Fruit fly (Drosophila melanogaster) whole organism, embryonic: ENCODE results near the gene mthl6.

Experiments used
- ATbp ChIP-seq: fragments of 200-800 bp; sonication (Bioruptor generic); optimal IDR thresholded peaks from 2 replicates; lab custom pipeline; 2017; ENCODE audit warnings: missing biosample characterization, mild to moderate bottlenecking, missing genetic modification characterization, missing genetic modification reagents
- Ada2b ChIP-seq: fragments of 200-800 bp; sonication (Bioruptor generic); IDR thresholded peaks from 2 replicates; pipeline ENCODE4 v1.3.6; 2022; ENCODE audit warnings: missing biosample characterization, missing genetic modification characterization
- B-H2 ChIP-seq: fragments of 200-800 bp; sonication (Bioruptor generic); optimal IDR thresholded peaks from 2 replicates; lab custom pipeline; 2018; ENCODE audit warnings: missing biosample characterization, mild to moderate bottlenecking, missing genetic modification characterization
- CG10565 ChIP-seq: fragments of 200-800 bp; sonication (Bioruptor generic); optimal IDR thresholded peaks from 3 replicates; lab custom pipeline; 2016; ENCODE audit warnings: missing biosample characterization, mild to moderate bottlenecking, missing genetic modification characterization
- CG10959 ChIP-seq: fragments of 200-800 bp; sonication (Bioruptor generic); IDR thresholded peaks from 2 replicates; pipeline ENCODE4 v1.3.6; 2022; ENCODE audit warnings: missing biosample characterization, missing genetic modification characterization
- CG12155 ChIP-seq: fragments of 200-800 bp; sonication (Bioruptor generic); optimal IDR thresholded peaks from 3 replicates; lab custom pipeline; 2016; ENCODE audit warnings: missing biosample characterization, missing genetic modification characterization
- CG13287 ChIP-seq: fragments of 200-800 bp; sonication (Bioruptor generic); IDR thresholded peaks from 2 replicates; pipeline ENCODE4 v1.3.6; 2022; ENCODE audit warnings: missing biosample characterization, missing genetic modification characterization; ENCODE audit not compliant: partially characterized antibody
- CG13894 ChIP-seq: fragments of 200-800 bp; sonication (Bioruptor generic); optimal IDR thresholded peaks from 3 replicates; lab custom pipeline; 2018; ENCODE audit warnings: missing biosample characterization, mild to moderate bottlenecking, missing genetic modification characterization, moderate library complexity
- CG1529 ChIP-seq: fragments of 200-800 bp; sonication (Bioruptor generic); optimal IDR thresholded peaks from 3 replicates; lab custom pipeline; 2018; ENCODE audit warnings: missing biosample characterization, missing genetic modification characterization
- CG2712 ChIP-seq: fragments of 200-800 bp; optimal IDR thresholded peaks from 3 replicates; lab custom pipeline; 2019; ENCODE audit warnings: missing biosample characterization, mild to moderate bottlenecking, missing genetic modification characterization, moderate library complexity
- CG2889 ChIP-seq: fragments of 200-800 bp; sonication (Bioruptor generic); IDR thresholded peaks from 3 replicates; pipeline ENCODE4 v1.3.6; 2022; ENCODE audit warnings: missing biosample characterization, missing genetic modification characterization
- CG31365 ChIP-seq: fragments of 200-800 bp; sonication (Bioruptor generic); optimal IDR thresholded peaks from 2 replicates; lab custom pipeline; 2018; ENCODE audit warnings: missing biosample characterization, mild to moderate bottlenecking, missing genetic modification characterization
- CG42726 ChIP-seq: fragments of 200-800 bp; sonication (Bioruptor generic); IDR thresholded peaks from 2 replicates; pipeline ENCODE4 v1.3.6; 2022; ENCODE audit warnings: missing biosample characterization, missing genetic modification characterization; ENCODE audit not compliant: partially characterized antibody
- CG7372 ChIP-seq: fragments of 200-800 bp; sonication (Bioruptor generic); IDR thresholded peaks from 2 replicates; pipeline ENCODE4 v1.3.6; 2022; ENCODE audit warnings: missing biosample characterization, missing genetic modification characterization
- CG7786 ChIP-seq: fragments of 200-800 bp; sonication (Bioruptor generic); optimal IDR thresholded peaks from 2 replicates; lab custom pipeline; 2016; ENCODE audit warnings: missing biosample characterization, missing genetic modification characterization
- CTCF ChIP-seq: fragments of 200-800 bp; sonication (Bioruptor generic); optimal IDR thresholded peaks from 2 replicates; lab custom pipeline; 2017; ENCODE audit warnings: missing biosample characterization, mild to moderate bottlenecking, missing genetic modification characterization, moderate library complexity
- Camta ChIP-seq: fragments of 200-800 bp; sonication (Bioruptor generic); optimal IDR thresholded peaks from 2 replicates; lab custom pipeline; 2016; ENCODE audit warnings: missing biosample characterization, missing genetic modification characterization
- Dll ChIP-seq: fragments of 200-800 bp; sonication (Bioruptor generic); IDR thresholded peaks from 4 replicates; pipeline ENCODE4 v1.3.6; 2022; ENCODE audit warnings: missing biosample characterization, missing genetic modification characterization; ENCODE audit not compliant: partially characterized antibody
- H15 ChIP-seq: fragments of 200-800 bp; sonication (Bioruptor generic); IDR thresholded peaks from 3 replicates; pipeline ENCODE4 v1.3.6; 2022; ENCODE audit warnings: missing biosample characterization, missing genetic modification characterization
- MBD-R2 ChIP-seq: fragments of 200-800 bp; sonication (Bioruptor generic); IDR thresholded peaks from 2 replicates; pipeline ENCODE4 v1.3.6; 2022; ENCODE audit warnings: missing biosample characterization, missing genetic modification characterization
- MESR4 ChIP-seq: fragments of 200-800 bp; sonication (Bioruptor generic); optimal IDR thresholded peaks from 2 replicates; lab custom pipeline; 2018; ENCODE audit warnings: missing biosample characterization, mild to moderate bottlenecking, missing genetic modification characterization, moderate library complexity
- Meics ChIP-seq: fragments of 200-800 bp; sonication (Bioruptor generic); optimal IDR thresholded peaks from 2 replicates; lab custom pipeline; 2017; ENCODE audit warnings: missing biosample characterization, mild to moderate bottlenecking, missing genetic modification characterization
- Myb ChIP-seq: fragments of 200-800 bp; sonication (Bioruptor generic); optimal IDR thresholded peaks from 2 replicates; lab custom pipeline; 2016; ENCODE audit warnings: missing biosample characterization, missing genetic modification characterization
- Optix ChIP-seq: fragments of 200-800 bp; sonication (Bioruptor generic); IDR thresholded peaks from 3 replicates; pipeline ENCODE4 v1.3.6; 2022; ENCODE audit warnings: missing biosample characterization, missing genetic modification characterization
- Stat92E ChIP-seq, 3 experiments: fragments of >200 bp in 2 of 3; fragments of 200-800 bp in 1 of 3; sonication (Bioruptor generic) in 1 of 3; optimal IDR thresholded peaks; 2 replicates each; lab custom pipeline; 2017 to 2019; ENCODE audit warnings: missing biosample characterization in 3 of 3, missing genetic modification characterization in 3 of 3, mild to moderate bottlenecking in 1 of 3, moderate library complexity in 1 of 3
- Xbp1 ChIP-seq: fragments of 200-800 bp; sonication (Bioruptor generic); optimal IDR thresholded peaks from 3 replicates; lab custom pipeline; 2016; ENCODE audit warnings: missing biosample characterization, mild to moderate bottlenecking, missing genetic modification characterization
- ac ChIP-seq: fragments of 200-800 bp; sonication (Bioruptor generic); optimal IDR thresholded peaks from 3 replicates; lab custom pipeline; 2017; ENCODE audit warnings: missing biosample characterization, mild to moderate bottlenecking, missing genetic modification characterization
- ap ChIP-seq: fragments of 200-800 bp; sonication (Bioruptor generic); IDR thresholded peaks from 2 replicates; pipeline ENCODE4 v1.3.6; 2022; ENCODE audit warnings: missing biosample characterization, missing genetic modification characterization
- br ChIP-seq: fragments of >200 bp; optimal IDR thresholded peaks from 2 replicates; lab custom pipeline; 2017
- bsh ChIP-seq, 2 experiments: fragments of 200-800 bp; sonication (Bioruptor generic); optimal IDR thresholded peaks; 2 replicates each; lab custom pipeline; 2017 to 2018; ENCODE audit warnings: mild to moderate bottlenecking in 2 of 2, missing biosample characterization in 2 of 2, missing genetic modification characterization in 2 of 2, moderate library complexity in 1 of 2
- cas ChIP-seq: fragments of 200-800 bp; sonication (Bioruptor generic); IDR thresholded peaks from 2 replicates; pipeline ENCODE4 v1.3.6; 2022; ENCODE audit warnings: missing biosample characterization, missing genetic modification characterization
- caup ChIP-seq: fragments of 200-800 bp; sonication (Bioruptor generic); optimal IDR thresholded peaks from 3 replicates; lab custom pipeline; 2017; ENCODE audit warnings: missing biosample characterization, mild to moderate bottlenecking, missing genetic modification characterization, moderate library complexity; ENCODE audit not compliant: severe bottlenecking
- cwo ChIP-seq: fragments of 200-800 bp; sonication (Bioruptor generic); optimal IDR thresholded peaks from 3 replicates; lab custom pipeline; 2017; ENCODE audit warnings: missing biosample characterization, missing genetic modification characterization, mild to moderate bottlenecking, moderate library complexity, missing genetic modification reagents
- disco-r ChIP-seq: fragments of 200-800 bp; sonication (Bioruptor generic); optimal IDR thresholded peaks from 2 replicates; lab custom pipeline; 2016; ENCODE audit warnings: missing biosample characterization, missing genetic modification characterization
- ems ChIP-seq: fragments of 200-800 bp; sonication (Bioruptor generic); optimal IDR thresholded peaks from 3 replicates; lab custom pipeline; 2016; ENCODE audit warnings: missing biosample characterization, missing genetic modification characterization
- eve ChIP-seq, 2 experiments: fragments of >200 bp; optimal IDR thresholded peaks; 2 replicates each; lab custom pipeline; 2017; ENCODE audit warnings: missing biosample characterization in 2 of 2, missing genetic modification characterization in 2 of 2
- fru ChIP-seq: fragments of >200 bp; optimal IDR thresholded peaks from 2 replicates; lab custom pipeline; 2017
- fu2 ChIP-seq: fragments of 200-800 bp; sonication (Bioruptor generic); optimal IDR thresholded peaks from 2 replicates; lab custom pipeline; 2016; ENCODE audit warnings: missing biosample characterization, missing genetic modification characterization
- gem ChIP-seq: fragments of 200-800 bp; sonication (Bioruptor generic); optimal IDR thresholded peaks from 2 replicates; lab custom pipeline; 2019; ENCODE audit warnings: missing biosample characterization, mild to moderate bottlenecking, missing genetic modification characterization, moderate library complexity
- lmd ChIP-seq: fragments of 200-800 bp; sonication (Bioruptor generic); IDR thresholded peaks from 2 replicates; pipeline ENCODE4 v1.3.6; 2022; ENCODE audit warnings: missing biosample characterization, missing genetic modification characterization
- luna ChIP-seq: fragments of 200-800 bp; sonication (Bioruptor generic); optimal IDR thresholded peaks from 2 replicates; lab custom pipeline; 2016; ENCODE audit warnings: missing biosample characterization, missing genetic modification characterization
- ranshi ChIP-seq: fragments of 200-800 bp; sonication (Bioruptor generic); IDR thresholded peaks from 2 replicates; pipeline ENCODE4 v1.3.6; 2022; ENCODE audit warnings: missing biosample characterization, missing genetic modification characterization
- ro ChIP-seq: fragments of 200-800 bp; sonication (Bioruptor generic); IDR thresholded peaks from 2 replicates; pipeline ENCODE4 v1.3.6; 2022; ENCODE audit warnings: missing biosample characterization, missing genetic modification characterization
- salm ChIP-seq: fragments of 200-800 bp; sonication (Bioruptor generic); optimal IDR thresholded peaks from 2 replicates; lab custom pipeline; 2018; ENCODE audit warnings: missing biosample characterization, mild to moderate bottlenecking, missing genetic modification characterization
- scrt ChIP-seq: fragments of 200-800 bp; sonication (Bioruptor generic); optimal IDR thresholded peaks from 2 replicates; lab custom pipeline; 2018; ENCODE audit warnings: missing biosample characterization, mild to moderate bottlenecking, missing genetic modification characterization, moderate library complexity
- sim ChIP-seq: fragments of 200-800 bp; sonication (Bioruptor generic); IDR thresholded peaks from 2 replicates; pipeline ENCODE4 v1.3.6; 2022; ENCODE audit warnings: missing biosample characterization, missing genetic modification characterization
- slp2 ChIP-seq: fragments of 200-800 bp; sonication (Bioruptor generic); optimal IDR thresholded peaks from 2 replicates; lab custom pipeline; 2016; ENCODE audit warnings: missing biosample characterization, missing genetic modification characterization
- sna ChIP-seq: fragments of 200-800 bp; sonication (Bioruptor generic); IDR thresholded peaks from 2 replicates; pipeline ENCODE4 v1.3.6; 2022; ENCODE audit warnings: missing biosample characterization, missing genetic modification characterization; ENCODE audit not compliant: partially characterized antibody
- sug ChIP-seq: fragments of 200-800 bp; optimal IDR thresholded peaks from 2 replicates; lab custom pipeline; 2019; ENCODE audit warnings: missing biosample characterization, mild to moderate bottlenecking, missing genetic modification characterization, moderate library complexity

Gene mthl6

DNA sequence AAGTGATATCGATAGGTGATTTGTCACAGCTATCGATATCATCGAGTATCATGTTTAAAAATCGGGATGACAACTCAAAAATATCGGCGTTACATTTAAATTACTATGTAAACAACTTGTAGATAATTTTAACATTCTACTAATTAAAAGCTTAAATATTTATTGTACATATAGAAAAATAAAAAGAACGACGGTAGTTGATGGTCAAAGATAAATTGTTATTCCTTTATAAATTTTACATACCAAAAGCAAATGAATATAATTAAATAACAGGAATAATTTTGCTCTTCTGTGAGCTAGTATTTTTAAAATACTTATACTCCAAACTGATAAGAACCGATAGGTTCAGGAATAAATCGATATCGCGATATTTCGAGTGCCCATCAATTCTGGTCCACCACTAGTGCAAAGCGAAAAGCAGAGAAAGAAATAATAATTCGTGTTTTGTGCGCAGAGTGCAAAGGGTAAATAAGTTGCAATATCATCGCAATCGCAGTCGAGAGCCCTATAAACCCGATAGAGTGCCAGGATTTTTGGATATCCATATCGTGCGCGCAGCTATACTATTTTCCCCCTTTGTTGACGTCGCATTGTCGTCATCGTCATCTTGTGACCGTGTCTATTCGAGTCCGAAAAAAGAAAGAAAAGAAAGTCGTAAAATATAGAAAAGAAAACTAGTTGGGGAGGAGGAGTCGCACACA is 42.8 kb downstream of the mthl6 start, which contains the start of gene lqf (continued):
- TF ChIP-seq sim (GFP tag; lab: Robert Waterston, UW) (no peak), MESR4 (peak; percentile 91), CG2712 (peak; percentile 48), CG10959 (GFP tag; lab: Robert Waterston, UW) (no peak), fru (lab: Kevin White, UChicago) (no peak), Myb (peak; percentile 62), CG7786 (GFP tag; lab: Kevin White, UChicago) (no peak), Stat92E (GFP tag; optimal IDR thresholded peaks at IDR 0.05; lab: Kevin White, UChicago) (peak in 1 of 3 experiments; percentile 3), disco-r (GFP tag; lab: Kevin White, UChicago) (no peak), CG13894 (tag; lab: Kevin White, UChicago) (no peak), CG10565 (GFP tag; lab: Kevin White, UChicago) (no peak), MBD-R2 (GFP tag; lab: Robert Waterston, UW) (no peak), ro (GFP tag; lab: Robert Waterston, UW) (no peak), Xbp1 (GFP tag; lab: Kevin White, UChicago) (no peak), ap (GFP tag; lab: Robert Waterston, UW) (no peak), H15 (GFP tag; lab: Robert Waterston, UW) (no peak), B-H2 (GFP tag; lab: Kevin White, UChicago) (no peak), br (lab: Kevin White, UChicago) (no peak), scrt (GFP tag; lab: Kevin White, UChicago) (no peak), CG1529 (GFP tag; lab: Kevin White, UChicago) (no peak), slp2 (GFP tag; lab: Kevin White, UChicago) (no peak), ATbp (GFP tag; lab: Kevin White, UChicago) (no peak), CG13287 (peak; percentile 83), ems (GFP tag; lab: Kevin White, UChicago) (no peak), Meics (GFP tag; lab: Kevin White, UChicago) (no peak), fu2 (GFP tag; lab: Kevin White, UChicago) (no peak), salm (tag; lab: Kevin White, UChicago) (no peak), gem (peak; percentile 58), CG42726 (GFP tag; lab: Robert Waterston, UW) (no peak; the same call in 1 of the 2 replicates), ac (GFP tag; lab: Kevin White, UChicago) (no peak), Camta (no peak), CG31365 (no peak)

DNA sequence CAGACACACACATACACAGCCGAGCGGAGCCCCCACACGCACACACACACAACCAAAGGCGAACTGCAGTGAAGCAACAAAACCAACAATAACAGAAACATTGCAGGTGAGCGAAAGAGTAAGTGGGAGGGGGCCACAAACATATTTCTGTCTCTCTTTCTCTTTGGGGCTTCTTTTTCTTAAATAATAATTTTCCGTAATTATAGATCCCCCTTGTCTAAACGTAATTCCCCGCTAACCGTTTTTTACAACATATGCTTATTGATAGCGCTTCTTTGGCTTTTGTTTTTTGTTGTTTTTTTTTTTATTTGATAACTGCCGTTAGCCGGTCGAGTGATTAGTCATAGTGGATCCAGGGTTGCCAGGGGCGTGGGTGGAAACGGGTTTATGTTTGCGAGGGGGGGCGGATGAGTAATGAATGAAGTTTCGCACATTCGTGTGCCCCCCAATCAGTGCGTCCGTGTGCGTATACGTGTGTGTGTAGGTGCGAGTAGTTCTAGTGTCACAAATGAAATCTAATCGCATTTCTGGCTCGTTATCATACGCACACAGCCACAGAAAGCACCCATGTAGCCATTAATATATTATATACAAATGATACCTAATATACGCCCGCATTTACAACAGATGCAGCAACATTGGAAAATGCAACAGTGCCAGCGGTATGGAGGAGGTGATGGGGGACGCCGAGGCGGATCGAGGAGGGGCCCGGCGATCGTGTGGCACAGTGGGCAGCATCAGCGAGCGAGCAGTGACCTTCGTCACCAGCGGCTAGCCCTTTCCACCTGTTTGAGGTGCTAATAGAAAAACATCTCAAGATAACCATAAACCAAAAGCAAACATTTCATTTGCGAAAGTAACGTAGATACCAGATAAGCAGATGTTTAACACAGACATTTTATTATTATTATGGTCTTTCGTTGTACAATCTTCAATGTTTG is 43.6 kb downstream of the mthl6 start:
- TF ChIP-seq CG7372 (GFP tag; lab: Robert Waterston, UW) (no peak), Ada2b (GFP tag; lab: Robert Waterston, UW) (peak; percentile 35; the same call in 1 of the 2 replicates), sna (GFP tag; lab: Robert Waterston, UW) (no peak), sug (tag; lab: Kevin White, UChicago) (peak; percentile 97), CG12155 (GFP tag; lab: Kevin White, UChicago) (peak; percentile 17), Dll (GFP tag; lab: Robert Waterston, UW) (no peak), lmd (GFP tag; lab: Robert Waterston, UW) (no peak; the same call in 1 of the 2 replicates), bsh (GFP tag; optimal IDR thresholded peaks at IDR 0.05; lab: Kevin White, UChicago) (peak in 1 of 2 experiments; percentile 15), CG13894 (tag; lab: Kevin White, UChicago) (no peak), cas (GFP tag; lab: Robert Waterston, UW) (no peak; the same call in 1 of the 2 replicates), Optix (GFP tag; lab: Robert Waterston, UW) (no peak), CTCF (GFP tag; lab: Kevin White, UChicago) (no peak), eve (GFP tag; optimal IDR thresholded peaks at IDR 0.05; lab: Kevin White, UChicago) (no peak), ranshi (no peak), caup (GFP tag; lab: Kevin White, UChicago) (peak; percentile 21), CG2889 (0 out of 3 replicates have a peak, but pooled peaks have one; percentile 17), luna (GFP tag; lab: Kevin White, UChicago) (no peak), cwo (peak; percentile 33)
